Worm (Caenorhabditis elegans) whole organism, L2 larva: Measurements from ENCODE around the gene xpo-3.
A peak's percentile ranks its signal among the peaks of the same experiment; 100 is the strongest.

Source experiments
- Y55F3AM.14 ChIP-seq: fragments of 200-800 bp; sonication (Bioruptor generic); optimal IDR thresholded peaks from 2 replicates; lab custom pipeline; 2018; ENCODE audit warnings: mild to moderate bottlenecking, missing genetic modification characterization, missing compliant biosample characterization
- ama-1 ChIP-seq: fragments of 150-350 bp; optimal IDR thresholded peaks from 2 replicates; lab custom pipeline; 2018; ENCODE audit warnings: inconsistent platforms
- blmp-1 ChIP-seq: sonication (generic microtip); optimal IDR thresholded peaks from 2 replicates; lab custom pipeline; 2017; ENCODE audit warnings: missing genetic modification characterization, mild to moderate bottlenecking, missing compliant biosample characterization, antibody characterized with exemption, moderate library complexity; ENCODE audit not compliant: insufficient read depth
- ceh-82 ChIP-seq: fragments of 150-350 bp; optimal IDR thresholded peaks from 2 replicates; lab custom pipeline; 2014; ENCODE audit warnings: missing biosample characterization, missing genetic modification characterization
- crh-2 ChIP-seq: sonication (generic microtip); optimal IDR thresholded peaks from 2 replicates; lab custom pipeline; 2017; ENCODE audit warnings: missing biosample characterization, missing genetic modification characterization
- dmd-4 ChIP-seq: sonication (generic microtip); optimal IDR thresholded peaks from 2 replicates; lab custom pipeline; 2017; ENCODE audit warnings: missing biosample characterization, missing genetic modification characterization
- egl-27 ChIP-seq: sonication (generic microtip); optimal IDR thresholded peaks from 3 replicates; lab custom pipeline; 2017; ENCODE audit warnings: missing biosample characterization, missing genetic modification reagents, missing genetic modification characterization
- elt-1 ChIP-seq: fragments of 150-350 bp; optimal IDR thresholded peaks from 2 replicates; lab custom pipeline; 2014; ENCODE audit warnings: missing biosample characterization, missing genetic modification characterization
- fos-1 ChIP-seq: fragments of 150-350 bp; optimal IDR thresholded peaks from 2 replicates; lab custom pipeline; 2014; ENCODE audit warnings: missing biosample characterization, missing genetic modification characterization
- gmeb-1 ChIP-seq: fragments of 150-350 bp; optimal IDR thresholded peaks from 2 replicates; lab custom pipeline; 2014; ENCODE audit warnings: missing biosample characterization, missing genetic modification characterization
- lin-11 ChIP-seq: fragments of 150-350 bp; sonication (generic microtip); optimal IDR thresholded peaks from 2 replicates; lab custom pipeline; 2014; ENCODE audit warnings: missing biosample characterization, missing genetic modification characterization, inconsistent platforms, mixed read lengths
- lsy-2 ChIP-seq, 2 experiments: fragments of 150-350 bp in 1 of 2; sonication (generic microtip) in 1 of 2; optimal IDR thresholded peaks; 2 replicates each; lab custom pipeline; 2014 to 2017; ENCODE audit warnings: missing biosample characterization in 2 of 2, missing genetic modification characterization in 2 of 2
- mab-5 ChIP-seq: fragments of 150-350 bp; optimal IDR thresholded peaks from 2 replicates; lab custom pipeline; 2014; ENCODE audit warnings: missing biosample characterization, missing genetic modification characterization
- mbf-1 ChIP-seq: sonication (generic microtip); optimal IDR thresholded peaks from 2 replicates; lab custom pipeline; 2017; ENCODE audit warnings: missing biosample characterization, missing genetic modification characterization
- mdl-1 ChIP-seq, 2 experiments: fragments of 150-350 bp in 1 of 2; sonication (generic microtip) in 1 of 2; optimal IDR thresholded peaks; 2 replicates each; lab custom pipeline; 2017; ENCODE audit warnings: missing biosample characterization in 2 of 2, missing genetic modification characterization in 2 of 2
- nhr-11 ChIP-seq: fragments of 150-350 bp; optimal IDR thresholded peaks from 2 replicates; lab custom pipeline; 2014; ENCODE audit warnings: missing biosample characterization, missing genetic modification characterization
- nhr-12 ChIP-seq: fragments of 150-350 bp; optimal IDR thresholded peaks from 2 replicates; lab custom pipeline; 2014; ENCODE audit warnings: missing biosample characterization, missing genetic modification characterization
- nhr-129 ChIP-seq: fragments of 150-350 bp; optimal IDR thresholded peaks from 2 replicates; lab custom pipeline; 2014; ENCODE audit warnings: missing biosample characterization, missing genetic modification characterization
- nhr-21 ChIP-seq: fragments of 150-350 bp; optimal IDR thresholded peaks from 2 replicates; lab custom pipeline; 2014; ENCODE audit warnings: missing biosample characterization, missing genetic modification characterization
- nhr-23 ChIP-seq: fragments of 150-350 bp; optimal IDR thresholded peaks from 2 replicates; lab custom pipeline; 2014; ENCODE audit warnings: missing biosample characterization, missing genetic modification reagents, missing genetic modification characterization
- nhr-237 ChIP-seq: fragments of 150-350 bp; optimal IDR thresholded peaks from 2 replicates; lab custom pipeline; 2014; ENCODE audit warnings: missing biosample characterization, missing genetic modification characterization
- nhr-6 ChIP-seq: fragments of 150-350 bp; optimal IDR thresholded peaks from 2 replicates; lab custom pipeline; 2014; ENCODE audit warnings: missing biosample characterization, missing genetic modification characterization
- nhr-77 ChIP-seq: fragments of 150-350 bp; optimal IDR thresholded peaks from 2 replicates; lab custom pipeline; 2014; ENCODE audit warnings: missing biosample characterization, missing genetic modification characterization
- peb-1 ChIP-seq: fragments of 150-350 bp; optimal IDR thresholded peaks from 2 replicates; lab custom pipeline; 2014; ENCODE audit warnings: missing biosample characterization, missing genetic modification characterization
- sem-4 ChIP-seq: fragments of 150-350 bp; optimal IDR thresholded peaks from 2 replicates; lab custom pipeline; 2014; ENCODE audit warnings: missing biosample characterization, missing genetic modification reagents, missing genetic modification characterization
- skn-1 ChIP-seq: sonication (generic microtip); optimal IDR thresholded peaks from 2 replicates; lab custom pipeline; 2017; ENCODE audit warnings: missing biosample characterization, missing genetic modification characterization
- sma-3 ChIP-seq: sonication (generic microtip); optimal IDR thresholded peaks from 2 replicates; lab custom pipeline; 2016; ENCODE audit warnings: missing genetic modification reagents, missing genetic modification characterization, missing compliant biosample characterization
- sma-9 ChIP-seq, 2 experiments: fragments of 150-350 bp in 1 of 2; sonication (generic microtip) in 1 of 2; optimal IDR thresholded peaks; 2 replicates each; lab custom pipeline; 2014 to 2016; ENCODE audit warnings: missing genetic modification characterization in 2 of 2, mild to moderate bottlenecking in 1 of 2, missing biosample characterization in 1 of 2, missing compliant biosample characterization in 1 of 2, missing genetic modification reagents in 1 of 2, moderate library complexity in 1 of 2
- snpc-4 ChIP-seq: fragments of 150-350 bp; optimal IDR thresholded peaks from 2 replicates; lab custom pipeline; 2014; ENCODE audit warnings: missing biosample characterization, missing genetic modification characterization
- unc-55 ChIP-seq: fragments of 150-350 bp; sonication (generic microtip); optimal IDR thresholded peaks from 3 replicates; lab custom pipeline; 2014; ENCODE audit warnings: missing biosample characterization, missing genetic modification reagents, missing genetic modification characterization
- unc-62 ChIP-seq: fragments of 150-350 bp; optimal IDR thresholded peaks from 2 replicates; lab custom pipeline; 2014; ENCODE audit warnings: missing biosample characterization, missing genetic modification reagents, missing genetic modification characterization
- zag-1 ChIP-seq: fragments of 150-350 bp; optimal IDR thresholded peaks from 2 replicates; lab custom pipeline; 2014; ENCODE audit warnings: missing biosample characterization, missing genetic modification characterization
- ztf-1 ChIP-seq: fragments of 200-800 bp; sonication (Bioruptor generic); conservative IDR thresholded peaks from 2 replicates; pipeline ENCODE4 v1.3.6; 2022; ENCODE audit warnings: missing genetic modification characterization, missing compliant biosample characterization
- ztf-11 ChIP-seq: sonication (generic microtip); optimal IDR thresholded peaks from 2 replicates; lab custom pipeline; 2017; ENCODE audit warnings: missing biosample characterization, missing genetic modification characterization
- ztf-4 ChIP-seq: fragments of 150-350 bp; optimal IDR thresholded peaks from 2 replicates; lab custom pipeline; 2014; ENCODE audit warnings: missing biosample characterization, missing genetic modification characterization

The xpo-3 gene

ce11 chrIV:7897953-7898352, 25.9 kb downstream of the xpo-3 start:
- TF ChIP-seq ama-1 (lab: Kevin White, UChicago) (no peak), ztf-11 (tag; lab: Kevin White, UChicago) (no peak), mdl-1 (tag; optimal IDR thresholded peaks at IDR 0.05; lab: Kevin White, UChicago) (no peak)
- TF ChIP-seq, all 48 proteins: peak for 0

- TF ChIP-seq dmd-4, result no peak
- no peak for TF ChIP-seq mbf-1 (tag; lab: Kevin White, UChicago)
- TF ChIP-seq ztf-11 (tag; lab: Kevin White, UChicago), result no peak
- peak; percentile 37 for TF ChIP-seq unc-55
- TF ChIP-seq gmeb-1 (tag; lab: Kevin White, UChicago), result no peak
- no peak for TF ChIP-seq fos-1
- TF ChIP-seq peb-1, result no peak
- no peak for TF ChIP-seq nhr-12 (tag; lab: Kevin White, UChicago)
- no peak for TF ChIP-seq lin-11
- no peak for TF ChIP-seq ztf-4 (tag; lab: Kevin White, UChicago)
- no peak for TF ChIP-seq nhr-237 (tag; lab: Kevin White, UChicago)
- TF ChIP-seq lsy-2 (tag; optimal IDR thresholded peaks at IDR 0.05; lab: Kevin White, UChicago), result peak in 1 of 2 experiments; percentile 5
- no peak for TF ChIP-seq ceh-82 (tag; lab: Kevin White, UChicago)
- no peak for TF ChIP-seq nhr-23 (tag; lab: Kevin White, UChicago)
- TF ChIP-seq mab-5 (tag; lab: Kevin White, UChicago), result peak; percentile 11
- TF ChIP-seq nhr-77 (tag; lab: Kevin White, UChicago), result no peak
- TF ChIP-seq nhr-6 (tag; lab: Kevin White, UChicago), result no peak
- TF ChIP-seq skn-1 (tag; lab: Kevin White, UChicago), result no peak
- no peak for TF ChIP-seq sma-9 (GFP tag; optimal IDR thresholded peaks at IDR 0.05; lab: Kevin White, UChicago)
- no peak for TF ChIP-seq sma-9 (tag; optimal IDR thresholded peaks at IDR 0.05; lab: Kevin White, UChicago)
- TF ChIP-seq elt-1 (tag; lab: Kevin White, UChicago), result no peak
- TF ChIP-seq crh-2 (tag; lab: Kevin White, UChicago), result peak; percentile 18
- no peak for TF ChIP-seq ama-1 (lab: Kevin White, UChicago)
Observed at ce11 chrIV:7897443-7897842, 26.4 kb downstream of the xpo-3 start, which contains the start of gene ilys-4. TSS of gene ilys-4 (minus strand) at chrIV:7897543.

ce11 chrIV:7881726-7882125, 42.1 kb downstream of the xpo-3 start, which contains the start of gene atic-1:
TSS of gene atic-1 (plus strand) at chrIV:7882026.
- TF ChIP-seq nhr-12 (tag; lab: Kevin White, UChicago) (no peak), nhr-129 (tag; lab: Kevin White, UChicago) (no peak), zag-1 (tag; lab: Kevin White, UChicago) (no peak), nhr-21 (tag; lab: Kevin White, UChicago) (no peak), unc-62 (GFP tag; lab: Kevin White, UChicago) (no peak), skn-1 (tag; lab: Kevin White, UChicago) (no peak), ztf-4 (tag; lab: Kevin White, UChicago) (no peak), ztf-1 (GFP tag; lab: Robert Waterston, UW) (no peak), snpc-4 (tag; lab: Kevin White, UChicago) (no peak), blmp-1 (tag; lab: Kevin White, UChicago) (no peak), nhr-11 (tag; lab: Kevin White, UChicago) (no peak), Y55F3AM.14 (GFP tag; lab: Kevin White, UChicago) (no peak), egl-27 (tag; lab: Kevin White, UChicago) (no peak), sem-4 (tag; lab: Kevin White, UChicago) (no peak), nhr-237 (tag; lab: Kevin White, UChicago) (no peak), fos-1 (no peak)

- TF ChIP-seq sma-9 (GFP tag; optimal IDR thresholded peaks at IDR 0.05; lab: Kevin White, UChicago) (no peak), sma-9 (tag; optimal IDR thresholded peaks at IDR 0.05; lab: Kevin White, UChicago) (no peak), ztf-4 (tag; lab: Kevin White, UChicago) (no peak), lin-11 (no peak), mbf-1 (tag; lab: Kevin White, UChicago) (no peak), blmp-1 (tag; lab: Kevin White, UChicago) (no peak), nhr-23 (tag; lab: Kevin White, UChicago) (no peak), sma-3 (no peak), skn-1 (tag; lab: Kevin White, UChicago) (no peak)
Observed at ce11 chrIV:7881166-7881565, 42.7 kb downstream of the xpo-3 start.
